Worm (Caenorhabditis elegans): ENCODE data around the gene fbxb-34.

ce11 chrII:581983-582382 is 5.7 kb upstream of the fbxb-34 start:
- TF ChIP-seq lin-39 (tag; optimal IDR thresholded peaks at IDR 0.05) (no peak), elt-2 (tag; optimal IDR thresholded peaks at IDR 0.05) (no peak), aly-2 (tag; optimal IDR thresholded peaks at IDR 0.05) (no peak), fkh-2 (tag; optimal IDR thresholded peaks at IDR 0.05) (no peak), nhr-25 (tag; optimal IDR thresholded peaks at IDR 0.05) (no peak)
